Fruit fly (Drosophila melanogaster): ENCODE results near the gene CG31373.

Gene CG31373

DNA sequence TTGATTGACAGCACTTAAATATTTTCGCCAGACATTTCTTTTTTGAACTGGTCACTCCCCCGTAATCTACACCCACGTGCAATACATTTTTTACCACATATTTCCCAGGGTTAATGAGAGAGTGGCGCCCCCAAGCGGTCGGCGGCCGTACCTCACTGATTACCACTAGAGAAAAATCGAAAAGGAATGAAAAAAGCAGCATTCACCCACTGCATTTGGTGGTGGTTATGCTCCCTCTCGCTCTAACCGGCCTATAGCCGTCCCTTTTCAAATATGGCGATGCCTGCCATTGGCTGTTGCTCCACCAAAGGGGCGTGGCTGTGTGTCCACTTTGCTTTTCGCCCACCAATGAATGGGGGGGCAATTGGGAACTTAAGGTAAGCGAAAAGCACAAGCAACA lies 44.2 kb downstream of the CG31373 start (continued):
- TF ChIP-seq CG7928 (GFP tag; optimal IDR thresholded peaks at IDR 0.05) (no peak), ham (GFP tag; IDR thresholded peaks at IDR 0.05) (no peak), CG7987 (GFP tag; optimal IDR thresholded peaks at IDR 0.05) (peak; percentile 60), Mad (GFP tag; optimal IDR thresholded peaks at IDR 0.05) (no peak), Fer2 (tag; optimal IDR thresholded peaks at IDR 0.05) (peak; percentile 30), crp (GFP tag; optimal IDR thresholded peaks at IDR 0.05) (peak in 1 of 2 experiments; percentile 0), Dad (GFP tag; optimal IDR thresholded peaks at IDR 0.05) (peak; percentile 34), Hmx (GFP tag; optimal IDR thresholded peaks at IDR 0.05) (no peak), CG12104 (GFP tag; optimal IDR thresholded peaks at IDR 0.05) (no peak), CG10267 (tag; optimal IDR thresholded peaks at IDR 0.05) (peak; percentile 34), CG12659 (GFP tag; optimal IDR thresholded peaks at IDR 0.05) (no peak), Trl (optimal IDR thresholded peaks at IDR 0.05) (no peak), Trl (GFP tag; optimal IDR thresholded peaks at IDR 0.05) (peak; percentile 44), hth (optimal IDR thresholded peaks at IDR 0.05) (no peak), CG8765 (GFP tag; IDR thresholded peaks at IDR 0.05) (no peak), Fer1 (GFP tag; optimal IDR thresholded peaks at IDR 0.05) (no peak), MESR4 (GFP tag; optimal IDR thresholded peaks at IDR 0.05) (peak; percentile 4), CG6175 (GFP tag; IDR thresholded peaks at IDR 0.05) (no peak), crc (GFP tag; optimal IDR thresholded peaks at IDR 0.05) (no peak), CG4328 (GFP tag; optimal IDR thresholded peaks at IDR 0.05) (no peak), lab (GFP tag; optimal IDR thresholded peaks at IDR 0.05) (peak; percentile 66), Fer3 (tag; optimal IDR thresholded peaks at IDR 0.05) (no peak), NC2β (GFP tag; optimal IDR thresholded peaks at IDR 0.05) (peak; percentile 3), CG12219 (GFP tag; optimal IDR thresholded peaks at IDR 0.05) (peak; percentile 69), CG5245 (GFP tag; optimal IDR thresholded peaks at IDR 0.05) (peak; percentile 71), D19B (GFP tag; optimal IDR thresholded peaks at IDR 0.05) (no peak), CG11456 (GFP tag; IDR thresholded peaks at IDR 0.05) (peak; percentile 67; the same call in 2 of the 3 replicates), CG4282 (GFP tag; optimal IDR thresholded peaks at IDR 0.05) (no peak), Hand (GFP tag; optimal IDR thresholded peaks at IDR 0.05) (no peak), H2.0 (GFP tag; IDR thresholded peaks at IDR 0.05) (peak; percentile 29), CG6854 (GFP tag; optimal IDR thresholded peaks at IDR 0.05) (peak; percentile 42), CG5180 (GFP tag; optimal IDR thresholded peaks at IDR 0.05) (peak; percentile 45), CG42726 (GFP tag; IDR thresholded peaks at IDR 0.05; ENCODE audit: partially characterized antibody) (no peak), Stat92E (GFP tag; optimal IDR thresholded peaks at IDR 0.05) (no peak), CG11560 (tag; IDR thresholded peaks at IDR 0.05) (no peak), CHES-1-like (GFP tag; optimal IDR thresholded peaks at IDR 0.05) (peak; percentile 14), Neu2 (GFP tag; optimal IDR thresholded peaks at IDR 0.05; ENCODE audit: borderline replicate concordance) (peak; percentile 99), CG10209 (GFP tag; optimal IDR thresholded peaks at IDR 0.05) (peak; percentile 33), Spps (tag; optimal IDR thresholded peaks at IDR 0.05) (peak; percentile 42), D (optimal IDR thresholded peaks at IDR 0.05) (no peak), D (GFP tag; optimal IDR thresholded peaks at IDR 0.05) (peak; percentile 66), CG15479 (GFP tag; optimal IDR thresholded peaks at IDR 0.05) (no peak), HmgD (GFP tag; optimal IDR thresholded peaks at IDR 0.05) (peak; percentile 37), abd-A (tag; optimal IDR thresholded peaks at IDR 0.05) (peak; percentile 86), Doc2 (GFP tag; IDR thresholded peaks at IDR 0.05) (no peak), CG1602 (GFP tag; optimal IDR thresholded peaks at IDR 0.05) (no peak), Xbp1 (GFP tag; optimal IDR thresholded peaks at IDR 0.05) (peak; percentile 52), unpg (GFP tag; optimal IDR thresholded peaks at IDR 0.05) (peak; percentile 68), nom (GFP tag; optimal IDR thresholded peaks at IDR 0.05) (peak; percentile 53), Sox102F (GFP tag; optimal IDR thresholded peaks at IDR 0.05) (peak; percentile 33), scrt (GFP tag; optimal IDR thresholded peaks at IDR 0.05) (peak; percentile 56)

All from whole organism, embryonic.